Fruit fly (Drosophila melanogaster): Measurements from ENCODE around the gene CG13045.

Gene CG13045

dm6 chr3L:16334876-16335275 is 44.1 kb upstream of the CG13045 start (continued):
- TF ChIP-seq CG8290 (GFP tag; optimal IDR thresholded peaks at IDR 0.05) (no peak), CG8290 (tag; optimal IDR thresholded peaks at IDR 0.05) (peak in 1 of 2 experiments; percentile 31)

dm6 chr3L:16333013-16333412 is 42.3 kb upstream of the CG13045 start, which contains the start of gene CG13056:
Gene CG13056 (plus strand): TSS chr3L:16333313.
- TF ChIP-seq B-H1 (GFP tag; IDR thresholded peaks at IDR 0.05) (no peak), E2f2 (GFP tag; IDR thresholded peaks at IDR 0.05) (no peak), CG8089 (GFP tag; optimal IDR thresholded peaks at IDR 0.05) (no peak), stc (GFP tag; IDR thresholded peaks at IDR 0.05) (no peak), CG17802 (tag; optimal IDR thresholded peaks at IDR 0.05) (no peak), CG17612 (GFP tag; IDR thresholded peaks at IDR 0.05) (no peak), CG30403 (GFP tag; optimal IDR thresholded peaks at IDR 0.05) (no peak)

dm6 chr3L:16331633-16332032 is 40.9 kb upstream of the CG13045 start, which contains the start of gene retinin:
Gene retinin (plus strand): TSS chr3L:16331933.
- no peak for TF ChIP-seq HLHmδ (GFP tag; optimal IDR thresholded peaks at IDR 0.05)
- TF ChIP-seq lab (GFP tag; optimal IDR thresholded peaks at IDR 0.05): no peak
- TF ChIP-seq cas (GFP tag; IDR thresholded peaks at IDR 0.05): no peak
- no peak for TF ChIP-seq CG10565 (GFP tag; optimal IDR thresholded peaks at IDR 0.05)
- no peak for TF ChIP-seq CkIIα-i1 (GFP tag; IDR thresholded peaks at IDR 0.05)
- no peak for TF ChIP-seq maf-S (GFP tag; optimal IDR thresholded peaks at IDR 0.05)

DNA sequence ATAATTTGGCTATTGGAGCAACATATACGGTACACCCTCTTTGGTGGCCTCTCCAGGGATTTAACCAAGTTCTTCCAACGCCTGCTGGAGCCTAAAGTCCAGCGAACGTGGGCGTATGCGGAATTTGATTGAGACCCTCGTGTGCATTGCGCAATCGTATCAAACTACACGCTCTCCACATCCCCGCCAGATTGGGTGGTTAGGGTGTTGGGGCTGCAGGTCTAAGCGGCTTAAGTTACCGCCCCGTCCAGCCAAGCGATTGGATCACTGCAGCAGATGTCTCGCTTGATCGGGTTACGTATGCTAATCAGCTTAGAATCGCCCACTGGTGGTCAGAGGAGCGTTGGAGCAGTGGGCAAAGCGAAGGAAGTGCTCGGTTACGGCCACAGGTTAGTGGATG is 40.0 kb upstream of the CG13045 start, which contains the start of gene CG33060:
Gene CG33060, plus strand, starts transcription at position 301 of the 400 bp plus-strand sequence.
- TF ChIP-seq PHDP (tag; optimal IDR thresholded peaks at IDR 0.05): no peak
- no peak for TF ChIP-seq seq (GFP tag; IDR thresholded peaks at IDR 0.05)
- no peak for TF ChIP-seq CkIIα-i1 (GFP tag; IDR thresholded peaks at IDR 0.05)
- TF ChIP-seq CG14050 (GFP tag; IDR thresholded peaks at IDR 0.05): no peak
- no peak for TF ChIP-seq Nf-YC (tag; optimal IDR thresholded peaks at IDR 0.05)
- no peak for TF ChIP-seq dmrt99B (tag; optimal IDR thresholded peaks at IDR 0.05)
- TF ChIP-seq CG18764 (GFP tag; optimal IDR thresholded peaks at IDR 0.05): no peak
- TF ChIP-seq CG18619 (GFP tag; optimal IDR thresholded peaks at IDR 0.05): no peak
- TF ChIP-seq sob (GFP tag; IDR thresholded peaks at IDR 0.05): no peak
- TF ChIP-seq ab (GFP tag; optimal IDR thresholded peaks at IDR 0.05): no peak
- no peak for TF ChIP-seq klu (GFP tag; IDR thresholded peaks at IDR 0.05)
- no peak for TF ChIP-seq scrt (GFP tag; optimal IDR thresholded peaks at IDR 0.05)
- no peak for TF ChIP-seq CG10462 (GFP tag; optimal IDR thresholded peaks at IDR 0.05)
- no peak for TF ChIP-seq prd (optimal IDR thresholded peaks at IDR 0.05)
- no peak for TF ChIP-seq prd (GFP tag; IDR thresholded peaks at IDR 0.05)
- no peak for TF ChIP-seq HLH4C (GFP tag; IDR thresholded peaks at IDR 0.05; ENCODE audit: partially characterized antibody)
- TF ChIP-seq CG4282 (GFP tag; optimal IDR thresholded peaks at IDR 0.05): no peak

DNA sequence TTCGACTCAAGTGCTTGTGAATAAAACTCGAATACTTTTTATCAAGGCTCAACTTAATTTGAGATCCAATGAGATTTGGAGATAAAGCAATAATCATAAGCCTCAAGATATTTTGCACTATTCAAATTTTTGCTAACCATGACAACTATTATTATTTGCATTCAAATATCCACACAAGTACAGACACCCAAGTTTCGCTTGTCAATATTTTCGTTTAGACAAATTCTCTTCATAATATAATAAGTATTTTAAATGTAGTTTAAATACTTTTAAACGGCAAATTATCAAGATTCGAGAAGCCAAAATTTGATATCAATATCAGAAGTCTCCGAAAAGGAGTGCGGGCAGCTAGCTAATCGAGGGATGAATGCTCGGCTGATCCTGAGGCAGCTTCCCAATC is 38.7 kb upstream of the CG13045 start, which contains the start of gene CG33061:
Gene CG33061, plus strand, starts transcription at position 301 of the 400 bp plus-strand sequence.
- no peak for TF ChIP-seq CG10431 (GFP tag; optimal IDR thresholded peaks at IDR 0.05)
- TF ChIP-seq CG18262 (tag; optimal IDR thresholded peaks at IDR 0.05): no peak
- TF ChIP-seq D (optimal IDR thresholded peaks at IDR 0.05): no peak
- no peak for TF ChIP-seq D (GFP tag; optimal IDR thresholded peaks at IDR 0.05)
- TF ChIP-seq salm (tag; optimal IDR thresholded peaks at IDR 0.05): no peak
- no peak for TF ChIP-seq her (GFP tag; optimal IDR thresholded peaks at IDR 0.05)
- TF ChIP-seq chn (GFP tag; optimal IDR thresholded peaks at IDR 0.05): no peak

Data from whole organism, embryonic.